Worm (Caenorhabditis elegans) whole organism, mixed stage, embryonic: Measurements from ENCODE around the gene nhr-280.
"Not testable (repeated sequence)": the region's sequence is repeated elsewhere in the genome, so short reads cannot be mapped to it uniquely, and the experiment has no call there.

Source experiments
- bed-3 ChIP-seq: fragments of 200-800 bp; sonication (Bioruptor generic); optimal IDR thresholded peaks from 3 replicates; lab custom pipeline; 2018; ENCODE audit warnings: mild to moderate bottlenecking, missing genetic modification characterization, moderate library complexity, missing compliant biosample characterization
- ceh-39 ChIP-seq: fragments of 150-350 bp; optimal IDR thresholded peaks from 2 replicates; lab custom pipeline; 2014; ENCODE audit warnings: missing biosample characterization, missing genetic modification characterization
- ceh-43 ChIP-seq: fragments of 200-800 bp; sonication (Bioruptor generic); optimal IDR thresholded peaks from 2 replicates; lab custom pipeline; 2018; ENCODE audit warnings: mild to moderate bottlenecking, missing genetic modification characterization, moderate library complexity, missing compliant biosample characterization
- ceh-83 ChIP-seq: fragments of 200-800 bp; sonication (Bioruptor generic); optimal IDR thresholded peaks from 2 replicates; lab custom pipeline; 2018; ENCODE audit warnings: mild to moderate bottlenecking, missing genetic modification characterization, missing compliant biosample characterization
- ces-1 ChIP-seq: fragments of 150-350 bp; optimal IDR thresholded peaks from 2 replicates; lab custom pipeline; 2014; ENCODE audit warnings: missing biosample characterization, missing genetic modification reagents, missing genetic modification characterization
- cnd-1 ChIP-seq: fragments of 200-800 bp; sonication (Bioruptor generic); optimal IDR thresholded peaks from 2 replicates; lab custom pipeline; 2018; ENCODE audit warnings: mild to moderate bottlenecking, missing genetic modification characterization, missing compliant biosample characterization
- elt-1 ChIP-seq: sonication (generic microtip); optimal IDR thresholded peaks from 2 replicates; lab custom pipeline; 2017; ENCODE audit warnings: missing genetic modification characterization, mild to moderate bottlenecking, missing compliant biosample characterization, antibody characterized with exemption, moderate library complexity, borderline replicate concordance; ENCODE audit not compliant: insufficient read depth
- hlh-1 ChIP-seq: fragments of 150-350 bp; optimal IDR thresholded peaks from 2 replicates; lab custom pipeline; 2014; ENCODE audit warnings: missing biosample characterization, missing genetic modification reagents, missing genetic modification characterization
- lin-13 ChIP-seq: fragments of 150-350 bp; optimal IDR thresholded peaks from 2 replicates; lab custom pipeline; 2014; ENCODE audit warnings: missing biosample characterization, missing genetic modification characterization
- lin-32 ChIP-seq: fragments of 200-800 bp; sonication (Bioruptor generic); optimal IDR thresholded peaks from 2 replicates; lab custom pipeline; 2018; ENCODE audit warnings: mild to moderate bottlenecking, missing genetic modification characterization, missing compliant biosample characterization
- lsy-2 ChIP-seq: fragments of 150-350 bp; optimal IDR thresholded peaks from 2 replicates; lab custom pipeline; 2014; ENCODE audit warnings: missing biosample characterization, missing genetic modification characterization
- mep-1 ChIP-seq: fragments of 150-350 bp; optimal IDR thresholded peaks from 2 replicates; lab custom pipeline; 2017; ENCODE audit warnings: missing biosample characterization, missing genetic modification reagents, missing genetic modification characterization, inconsistent platforms
- mls-2 ChIP-seq: sonication (generic microtip); optimal IDR thresholded peaks from 2 replicates; lab custom pipeline; 2016; ENCODE audit warnings: mild to moderate bottlenecking, missing genetic modification characterization, moderate library complexity, missing compliant biosample characterization
- nhr-2 ChIP-seq: fragments of 150-350 bp; optimal IDR thresholded peaks from 2 replicates; lab custom pipeline; 2014; ENCODE audit warnings: missing biosample characterization, missing genetic modification characterization
- nhr-237 ChIP-seq: fragments of 150-350 bp; optimal IDR thresholded peaks from 2 replicates; lab custom pipeline; 2014; ENCODE audit warnings: missing biosample characterization, missing genetic modification characterization
- nhr-28 ChIP-seq: fragments of 150-350 bp; optimal IDR thresholded peaks from 2 replicates; lab custom pipeline; 2014; ENCODE audit warnings: missing biosample characterization, missing genetic modification characterization
- nhr-76 ChIP-seq: sonication (generic microtip); optimal IDR thresholded peaks from 2 replicates; lab custom pipeline; 2017; ENCODE audit warnings: missing biosample characterization, missing genetic modification characterization
- pha-4 ChIP-seq: fragments of 150-350 bp; optimal IDR thresholded peaks from 2 replicates; lab custom pipeline; 2018; ENCODE audit warnings: missing biosample characterization, missing genetic modification reagents, missing genetic modification characterization
- sem-2 ChIP-seq: fragments of 200-800 bp; sonication (Bioruptor generic); optimal IDR thresholded peaks from 2 replicates; lab custom pipeline; 2018; ENCODE audit warnings: mild to moderate bottlenecking, missing genetic modification characterization, missing compliant biosample characterization
- snpc-4 ChIP-seq: fragments of 150-350 bp; optimal IDR thresholded peaks from 2 replicates; lab custom pipeline; 2014; ENCODE audit warnings: missing biosample characterization, missing genetic modification characterization
- sptf-1 ChIP-seq: sonication (generic microtip); optimal IDR thresholded peaks from 2 replicates; lab custom pipeline; 2017; ENCODE audit warnings: mild to moderate bottlenecking, missing genetic modification characterization, moderate library complexity, missing compliant biosample characterization
- tbx-8 ChIP-seq: fragments of 200-800 bp; sonication (Bioruptor generic); optimal IDR thresholded peaks from 2 replicates; lab custom pipeline; 2018; ENCODE audit warnings: mild to moderate bottlenecking, missing genetic modification characterization, moderate library complexity, missing compliant biosample characterization
- unc-120 ChIP-seq: sonication (generic microtip); optimal IDR thresholded peaks from 2 replicates; lab custom pipeline; 2017; ENCODE audit warnings: missing genetic modification characterization, missing compliant biosample characterization; ENCODE audit not compliant: poor library complexity, severe bottlenecking
- unc-39 ChIP-seq: fragments of 150-350 bp; optimal IDR thresholded peaks from 2 replicates; lab custom pipeline; 2014; ENCODE audit warnings: missing biosample characterization, missing genetic modification characterization
- zip-8 ChIP-seq: fragments of 150-350 bp; optimal IDR thresholded peaks from 2 replicates; lab custom pipeline; 2014; ENCODE audit warnings: missing biosample characterization, missing genetic modification characterization

The nhr-280 gene

DNA sequence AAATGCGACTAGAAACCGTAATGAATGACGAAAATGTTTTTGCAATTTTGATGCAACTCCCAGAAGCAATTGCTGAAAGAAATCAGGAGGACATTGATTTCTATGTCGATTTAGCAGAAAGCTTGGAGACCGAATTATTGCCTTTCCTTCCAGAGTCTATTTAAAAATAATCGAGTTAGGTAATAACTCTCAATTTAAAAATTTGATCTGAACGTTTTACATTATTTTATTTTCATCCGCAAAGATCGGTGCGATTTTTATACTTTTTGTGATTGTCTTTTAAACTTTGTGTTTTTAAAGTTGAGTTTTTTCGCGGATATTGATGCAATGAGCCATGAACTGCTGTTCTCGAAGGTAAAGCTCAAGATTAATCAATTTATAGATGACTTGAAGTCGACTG is 6.1 kb downstream of the nhr-280 start, which contains the start of gene pals-23:
TSS of gene pals-23 (plus strand) at position 301 of the 400 bp plus-strand sequence.
- no peak for TF ChIP-seq bed-3 (GFP tag; lab: Kevin White, UChicago)
- no peak for TF ChIP-seq ceh-83 (GFP tag; lab: Kevin White, UChicago)
- no peak for TF ChIP-seq cnd-1
- no peak for TF ChIP-seq lsy-2
- no peak for TF ChIP-seq elt-1
- no peak for TF ChIP-seq lin-13
- no peak for TF ChIP-seq ceh-39 (tag; lab: Kevin White, UChicago)
- TF ChIP-seq nhr-2 (tag; lab: Kevin White, UChicago), result no peak
- TF ChIP-seq tbx-8 (GFP tag; lab: Kevin White, UChicago), result no peak

DNA sequence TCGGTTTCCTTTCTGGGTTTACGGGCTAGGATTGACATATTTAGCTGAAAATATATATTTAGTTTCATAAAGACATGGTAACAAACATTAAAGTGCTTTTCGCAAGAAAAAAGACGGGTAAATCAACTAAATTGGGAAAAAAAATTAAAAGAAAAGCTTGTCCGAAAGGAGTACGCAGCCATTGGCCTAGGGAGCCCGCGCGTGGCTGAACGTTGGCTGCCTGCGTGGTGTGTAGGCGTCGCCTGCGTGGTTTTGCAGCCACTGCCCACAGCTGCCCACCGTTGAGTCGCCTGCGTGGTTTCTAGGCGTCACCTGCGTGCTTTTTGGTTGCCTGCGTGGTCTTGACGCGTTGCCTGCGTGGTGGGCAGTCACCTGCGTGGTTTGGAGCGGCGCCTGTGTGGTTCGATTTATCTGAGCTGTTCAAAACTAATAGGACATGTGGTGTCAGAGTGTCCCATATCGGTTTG is 8.5 kb downstream of the nhr-280 start, which contains the start of gene C29F9.12:
TSS of gene C29F9.12 (minus strand) at position 51 of the 467 bp plus-strand sequence.
- not testable (repeated sequence) for TF ChIP-seq lsy-2; nhr-237 (tag; lab: Kevin White, UChicago); unc-39

DNA sequence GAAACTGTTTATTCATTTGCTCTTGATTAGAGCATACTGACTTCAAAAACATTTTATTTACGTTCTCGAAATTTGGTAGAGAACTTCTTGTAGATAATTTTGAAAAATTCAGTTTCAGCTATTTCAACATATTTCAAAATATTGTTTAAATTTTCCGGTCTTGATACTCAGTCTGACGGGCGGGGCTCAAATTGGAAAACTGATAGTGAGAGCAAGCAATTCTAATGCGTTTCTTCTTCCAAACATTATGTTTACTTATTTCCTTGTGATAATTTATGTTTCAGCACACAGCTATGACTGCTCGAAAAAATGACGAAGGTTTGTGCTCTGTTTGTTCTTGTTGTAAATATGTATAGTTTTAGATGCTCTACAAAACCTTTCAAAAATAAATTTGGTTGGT is 10.4 kb downstream of the nhr-280 start, which contains the start of gene pals-24:
TSS of gene pals-24 (plus strand) at position 237 of the 400 bp plus-strand sequence.
- TF ChIP-seq tbx-8 (GFP tag; lab: Kevin White, UChicago) (no peak), mls-2 (tag; lab: Kevin White, UChicago) (no peak), hlh-1 (tag; lab: Kevin White, UChicago) (no peak), sptf-1 (tag; lab: Kevin White, UChicago) (no peak)

DNA sequence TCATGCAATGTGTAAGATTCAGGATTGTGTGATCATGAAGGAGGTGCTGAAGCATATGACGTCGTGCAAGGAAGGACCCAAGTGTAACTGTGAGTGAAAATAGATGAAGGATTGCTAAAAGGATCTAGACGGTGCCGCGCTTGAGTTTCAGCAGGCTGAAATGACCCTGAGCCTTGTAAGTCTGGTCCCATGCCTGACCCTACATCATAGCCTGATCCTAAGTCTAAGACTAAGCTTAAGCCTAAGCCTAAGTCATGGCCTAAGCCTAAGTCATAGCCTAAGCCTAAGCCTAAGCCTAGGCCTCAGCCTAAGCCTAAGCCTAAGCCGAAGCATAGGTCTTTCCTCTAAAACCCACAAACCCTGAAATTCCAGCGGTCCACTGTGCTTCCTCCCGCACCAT is 12.7 kb downstream of the nhr-280 start:
- no peak for TF ChIP-seq sptf-1 (tag; lab: Kevin White, UChicago)
- no peak for TF ChIP-seq lsy-2

DNA sequence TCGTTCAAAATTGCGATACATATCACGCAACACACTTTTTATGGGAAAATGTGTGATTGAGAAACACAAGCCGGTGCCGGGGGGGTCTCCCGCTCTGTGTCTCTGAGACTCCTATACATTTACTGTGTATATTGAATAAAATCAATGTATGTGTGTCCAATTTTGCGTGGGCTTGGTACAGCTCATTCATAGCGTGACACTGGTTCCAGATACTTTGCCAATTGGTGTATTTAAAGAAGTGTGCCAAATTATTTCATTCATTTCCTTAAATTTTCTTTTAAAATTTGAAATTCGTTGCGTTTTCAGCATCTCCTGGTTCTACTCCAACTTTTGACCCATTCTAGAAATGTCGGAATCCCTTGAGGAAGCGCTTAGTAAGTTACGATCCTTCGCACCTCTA is 13.3 kb downstream of the nhr-280 start, which contains the start of gene C29F9.5:
TSS of gene C29F9.5 (plus strand) at position 301 of the 400 bp plus-strand sequence.
- no peak for TF ChIP-seq nhr-28 (tag; lab: Kevin White, UChicago)
- no peak for TF ChIP-seq nhr-2 (tag; lab: Kevin White, UChicago)
- TF ChIP-seq mep-1 (tag; lab: Kevin White, UChicago), result no peak
- no peak for TF ChIP-seq ceh-43 (GFP tag; lab: Kevin White, UChicago)
- no peak for TF ChIP-seq sem-2 (GFP tag; lab: Kevin White, UChicago)
- TF ChIP-seq snpc-4 (tag; lab: Kevin White, UChicago), result no peak
- TF ChIP-seq zip-8 (tag; lab: Kevin White, UChicago), result no peak
- no peak for TF ChIP-seq unc-120

DNA sequence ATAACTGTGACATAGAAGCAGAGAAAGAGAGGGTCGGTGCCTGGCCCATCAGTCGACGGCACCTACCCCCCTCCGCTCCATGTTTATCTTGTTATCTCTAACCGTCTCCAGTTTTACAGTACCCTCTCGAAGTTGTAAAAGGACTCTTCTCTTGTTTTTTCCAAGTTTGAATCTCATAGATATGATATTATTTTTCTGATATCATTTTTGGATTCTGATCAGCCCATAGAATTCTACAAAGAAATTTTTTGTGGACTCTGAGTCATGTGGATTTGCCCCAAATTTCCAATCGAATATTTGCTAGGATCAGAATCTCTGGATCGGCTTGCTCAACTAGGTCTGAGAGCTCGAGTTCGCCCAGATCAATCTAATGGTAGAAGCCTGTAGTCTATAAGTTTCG is 15.9 kb downstream of the nhr-280 start, which contains the start of gene C29F9.6:
TSS of gene C29F9.6 (plus strand) at position 301 of the 400 bp plus-strand sequence.
- TF ChIP-seq lin-32 (no peak), nhr-2 (tag; lab: Kevin White, UChicago) (no peak), elt-1 (no peak)

DNA sequence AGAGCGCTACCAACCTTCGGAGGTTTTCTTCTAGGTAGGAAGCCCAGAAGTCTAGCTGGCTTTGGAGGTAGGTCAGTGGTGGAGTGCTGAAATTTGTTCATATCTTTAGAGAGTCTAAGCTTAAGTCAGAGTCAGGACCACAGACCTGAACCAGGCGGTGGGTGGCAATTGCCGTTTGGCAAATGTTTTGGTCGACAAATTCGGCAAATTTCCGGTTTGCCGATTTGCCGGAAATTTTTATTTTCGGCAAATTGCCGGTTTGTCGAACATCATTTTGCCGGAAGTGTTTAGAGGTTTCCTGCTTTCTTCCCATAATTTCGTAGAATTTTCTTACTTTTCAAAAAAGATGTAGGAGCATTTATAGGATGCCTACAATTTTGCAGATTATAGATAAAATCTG is 31.7 kb downstream of the nhr-280 start, which contains the start of gene C29F9.9:
TSS of gene C29F9.9 (minus strand) at position 101 of the 400 bp plus-strand sequence.
- not testable (repeated sequence) for TF ChIP-seq ces-1; nhr-2 (tag; lab: Kevin White, UChicago); snpc-4 (tag; lab: Kevin White, UChicago)

DNA sequence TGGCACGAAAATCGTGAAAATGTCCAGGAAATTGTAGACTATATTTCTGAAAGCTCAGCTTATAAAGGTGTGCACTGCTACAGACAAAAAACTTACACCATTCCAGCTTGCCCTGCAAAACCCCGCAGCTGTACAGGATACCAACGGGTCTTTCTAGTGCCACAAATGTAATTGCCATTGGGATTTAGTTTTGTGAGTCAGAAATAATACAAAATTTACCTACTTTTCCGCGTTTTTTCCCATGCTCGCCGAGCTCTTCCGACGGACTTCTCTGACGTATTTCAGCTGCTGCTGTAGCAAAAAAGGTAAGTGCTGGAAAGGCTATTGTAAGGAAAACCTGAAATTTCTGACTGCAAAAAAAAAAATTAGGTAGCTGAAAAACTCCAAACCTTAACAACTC is 33.5 kb downstream of the nhr-280 start, which contains the start of gene C29F9.8:
TSS of gene C29F9.8 (minus strand) at position 101 of the 400 bp plus-strand sequence.
- TF ChIP-seq mls-2 (tag; lab: Kevin White, UChicago); ces-1; lin-32: not testable (repeated sequence)

DNA sequence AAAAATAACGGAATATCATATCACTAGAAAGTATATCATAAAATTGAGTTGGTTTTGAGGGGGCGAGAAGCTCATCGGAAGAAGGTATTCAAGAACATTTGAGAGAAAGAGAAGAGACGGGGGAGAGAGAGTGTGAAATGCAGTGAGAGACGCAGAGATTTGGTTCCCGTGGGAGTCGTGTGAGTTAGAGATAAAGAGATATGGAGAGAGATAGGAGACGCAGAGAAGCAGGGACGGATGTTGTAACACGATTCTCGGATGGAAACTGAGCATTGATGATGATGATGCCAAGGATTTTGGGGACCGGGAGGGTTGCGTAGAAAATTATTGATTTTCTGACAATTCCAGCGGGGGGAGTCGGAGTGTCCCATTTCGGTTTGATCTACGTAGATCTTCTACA is 34.4 kb downstream of the nhr-280 start:
- TF ChIP-seq sptf-1 (tag; lab: Kevin White, UChicago) (peak; percentile 31), pha-4 (peak; percentile 3), mep-1 (tag; lab: Kevin White, UChicago) (peak; percentile 17), nhr-76 (tag; lab: Kevin White, UChicago) (no peak), nhr-237 (tag; lab: Kevin White, UChicago) (no peak), ceh-43 (GFP tag; lab: Kevin White, UChicago) (no peak), hlh-1 (tag; lab: Kevin White, UChicago) (peak; percentile 7), unc-120 (peak; percentile 30), ces-1 (peak; percentile 58)
